Fruit fly (Drosophila melanogaster) S2 (cell line): Measurements from ENCODE around the gene CG13991.

Experiments
- CG8478 ChIP-seq: fragments of >200 bp; optimal IDR thresholded peaks from 2 replicates; lab custom pipeline; 2018
- CTCF ChIP-seq, 2 experiments: fragments of >200 bp; optimal IDR thresholded peaks; 2 replicates each; lab custom pipeline; 2018

CG13991 gene

DNA sequence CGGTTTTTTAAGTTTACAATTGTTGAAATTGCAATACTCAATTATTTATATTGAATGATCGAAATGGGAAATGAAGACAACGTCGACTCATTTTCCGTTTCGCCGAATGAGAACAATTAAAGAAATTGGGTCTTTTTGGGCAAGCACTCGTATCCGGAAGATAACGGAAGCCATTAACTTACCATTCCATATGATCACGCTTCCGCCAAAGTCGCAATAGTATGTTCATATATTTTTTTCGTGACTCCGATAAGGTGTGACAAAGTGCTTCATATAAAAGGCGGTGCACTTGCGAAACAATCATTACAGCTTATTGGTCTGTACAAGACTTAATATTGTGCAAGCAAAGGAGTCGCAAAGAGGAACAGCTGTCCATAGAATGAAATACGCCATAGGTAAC is 12.5 kb downstream of the CG13991 start, which contains the start of gene Muc26B:
Gene Muc26B (plus strand): TSS at position 301 of the 400 bp plus-strand sequence.
- TF ChIP-seq CG8478 (no peak), CTCF (optimal IDR thresholded peaks at IDR 0.05; lab: Kevin White, UChicago) (no peak)

dm6 chr2L:6155041-6155440 is 15.9 kb downstream of the CG13991 start, which contains the start of gene CG31639:
TSS of gene CG31639 (minus strand) at chr2L:6155141.
- TF ChIP-seq CTCF (optimal IDR thresholded peaks at IDR 0.05; lab: Kevin White, UChicago) (no peak), CG8478 (no peak)

DNA sequence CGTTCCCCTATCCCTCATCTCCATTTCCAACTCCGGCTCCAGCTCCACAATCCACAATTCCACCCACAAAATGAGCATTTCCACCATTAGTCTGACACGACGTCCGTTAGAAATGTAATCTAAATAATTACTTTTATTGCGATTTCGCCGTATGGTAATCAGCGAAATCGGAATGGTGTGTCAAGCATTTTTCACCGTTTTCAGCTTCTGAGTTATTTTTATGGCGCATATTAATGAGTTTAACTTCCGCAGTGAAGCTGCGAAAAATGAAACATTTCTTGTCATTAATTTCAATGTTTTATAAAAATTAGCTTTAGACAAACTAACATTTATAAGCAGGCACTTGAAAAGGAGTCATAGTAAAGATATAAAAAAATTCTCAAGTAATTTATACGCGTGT is 20.9 kb downstream of the CG13991 start, which contains the start of gene CG13989:
Gene CG13989 (plus strand): TSS at position 301 of the 400 bp plus-strand sequence.
- TF ChIP-seq CG8478 (no peak), CTCF (optimal IDR thresholded peaks at IDR 0.05; lab: Kevin White, UChicago) (no peak)

DNA sequence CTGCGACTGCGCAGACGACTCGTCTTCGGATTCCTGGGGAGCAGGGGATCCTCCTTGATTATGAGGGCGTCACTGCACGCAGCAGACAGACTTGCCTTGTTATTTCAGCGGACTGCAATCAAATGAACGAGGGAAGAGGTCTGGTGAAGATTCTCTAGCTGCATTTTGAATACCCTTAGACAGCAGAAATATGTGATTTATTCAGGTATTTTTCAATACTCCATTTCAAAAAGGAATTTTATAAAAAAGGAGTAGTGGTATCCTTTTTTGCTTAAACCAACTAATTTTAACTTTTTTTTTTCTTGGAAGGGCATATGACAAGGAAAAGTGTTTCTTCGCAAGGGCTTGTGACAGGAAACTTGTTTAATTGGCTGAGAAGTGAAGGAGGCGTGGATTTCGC is 26.5 kb downstream of the CG13991 start:
- TF ChIP-seq CG8478 (no peak), CTCF (optimal IDR thresholded peaks at IDR 0.05; lab: Kevin White, UChicago) (no peak)

DNA sequence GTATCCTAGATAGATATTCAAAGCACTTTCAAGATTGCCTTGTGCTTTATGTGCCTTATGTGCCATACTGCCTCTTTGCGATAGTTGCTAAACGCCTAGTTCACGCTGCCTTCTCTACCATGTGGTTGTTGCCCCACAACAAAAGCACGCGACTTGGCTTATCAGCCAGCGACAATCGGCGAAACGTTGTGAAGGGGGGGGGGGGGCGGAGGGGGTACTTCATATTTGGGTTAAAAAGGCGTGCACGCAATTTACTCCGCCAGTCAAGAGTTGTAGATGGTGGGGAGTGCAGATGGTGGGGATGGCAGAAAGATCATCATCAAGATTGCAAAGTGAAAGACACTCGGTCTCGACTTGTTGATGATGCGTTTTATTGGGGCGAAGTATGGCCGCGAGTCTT is 29.9 kb downstream of the CG13991 start:
- no peak for TF ChIP-seq CTCF (optimal IDR thresholded peaks at IDR 0.05; lab: Kevin White, UChicago)
- TF ChIP-seq CG8478: no peak

DNA sequence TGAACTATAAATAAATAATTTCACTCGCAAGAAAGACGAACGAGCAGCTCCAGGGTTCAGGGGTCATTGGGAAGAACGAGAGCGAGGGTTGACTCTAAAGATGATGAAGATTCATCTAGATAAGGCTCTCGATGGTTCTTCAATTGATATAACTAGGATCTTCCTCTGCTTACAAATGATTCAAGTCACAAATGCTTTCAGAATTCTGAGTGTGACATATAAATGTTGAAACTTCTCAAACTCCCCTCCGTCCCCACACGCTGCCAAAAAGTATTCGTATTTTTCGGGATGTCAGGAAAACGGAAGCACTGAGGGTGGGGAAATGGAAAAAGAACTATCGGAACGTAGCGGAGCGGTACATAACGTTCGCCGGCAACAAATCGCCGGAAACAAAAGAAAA is 32.0 kb downstream of the CG13991 start:
- no peak for TF ChIP-seq CG8478
- no peak for TF ChIP-seq CTCF (optimal IDR thresholded peaks at IDR 0.05; lab: Kevin White, UChicago)

- TF ChIP-seq CG8478: no peak
- TF ChIP-seq CTCF (optimal IDR thresholded peaks at IDR 0.05; lab: Kevin White, UChicago): peak; percentile 76 to 79
Measured at dm6 chr2L:6172996-6173395, 33.8 kb downstream of the CG13991 start.

DNA sequence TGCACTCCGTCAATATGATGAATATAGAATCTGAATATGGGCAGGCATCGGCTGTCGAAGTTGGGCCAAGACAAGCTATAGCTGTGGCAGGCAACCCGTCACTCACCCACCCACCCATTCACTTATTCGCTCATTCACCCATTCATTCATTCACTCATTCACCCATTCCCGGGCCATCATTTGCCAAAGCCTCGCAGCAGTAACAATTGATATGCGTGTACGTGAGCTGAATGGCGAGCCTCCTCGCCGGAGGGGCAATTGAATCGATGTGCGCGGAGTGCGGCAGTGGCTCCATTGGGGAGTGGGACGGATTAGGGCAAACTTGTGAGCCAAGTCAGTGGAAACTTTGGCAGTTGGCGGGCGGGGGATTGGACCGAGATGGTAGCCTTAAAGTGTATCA is 37.2 kb downstream of the CG13991 start:
- TF ChIP-seq CG8478 (no peak), CTCF (optimal IDR thresholded peaks at IDR 0.05; lab: Kevin White, UChicago) (no peak)

DNA sequence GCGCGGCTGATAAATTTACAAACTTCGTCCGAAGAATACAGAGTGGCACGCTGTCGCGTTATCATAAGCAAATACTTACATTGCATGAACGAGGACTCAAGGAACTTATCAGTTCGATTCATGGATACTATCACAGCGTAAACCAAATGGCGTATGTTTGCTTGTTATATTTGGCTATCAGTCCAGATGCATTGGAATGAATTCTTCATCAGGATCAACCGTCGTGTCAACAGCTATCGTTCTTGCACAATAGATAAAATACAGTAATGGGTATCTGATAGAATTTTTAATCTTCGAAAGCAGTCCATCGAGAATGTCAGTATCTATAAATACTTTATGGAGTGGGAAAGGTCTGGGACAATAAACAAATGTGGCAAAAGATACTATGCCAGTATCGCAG is 38.0 kb downstream of the CG13991 start:
- TF ChIP-seq CTCF (optimal IDR thresholded peaks at IDR 0.05; lab: Kevin White, UChicago) (no peak), CG8478 (no peak)

DNA sequence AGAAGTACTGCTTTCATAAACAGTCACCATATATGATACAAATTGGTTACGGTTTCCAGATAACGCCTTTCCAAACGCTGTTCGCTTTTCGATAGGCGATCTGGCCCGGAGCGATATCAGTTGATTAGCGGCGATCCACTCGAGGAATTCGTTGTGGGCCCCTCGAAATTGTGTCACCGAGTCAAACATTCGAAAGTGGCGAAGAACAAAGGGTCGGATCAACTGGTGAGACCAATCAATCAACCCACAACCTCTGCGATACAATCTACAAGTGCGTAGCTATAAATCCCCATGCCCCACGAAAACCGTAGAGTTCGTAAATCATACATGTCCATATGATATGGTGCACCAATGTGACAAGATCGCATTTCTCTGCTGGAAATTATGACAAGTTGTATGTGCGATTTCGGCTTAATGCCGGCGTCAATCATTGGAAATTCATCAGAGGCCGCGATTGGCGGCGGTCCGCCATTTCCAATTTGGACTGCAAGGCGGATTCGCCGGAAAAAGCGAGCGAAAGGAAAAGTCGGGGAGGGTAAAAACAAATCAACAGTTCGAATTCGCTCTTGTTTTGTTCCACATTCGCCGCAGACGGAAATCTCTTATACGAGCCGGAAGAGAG is 39.0 kb downstream of the CG13991 start:
- no peak for TF ChIP-seq CG8478
- no peak for TF ChIP-seq CTCF (optimal IDR thresholded peaks at IDR 0.05; lab: Kevin White, UChicago)

dm6 chr2L:6178740-6179633 is 39.8 kb downstream of the CG13991 start, which contains the start of gene smal:
TSS of gene smal (plus strand) at chr2L:6179133.
- TF ChIP-seq CTCF (optimal IDR thresholded peaks at IDR 0.05; lab: Kevin White, UChicago): peak in 1 of 2 experiments; percentile 4
- TF ChIP-seq CG8478: no peak

- no peak for TF ChIP-seq CG8478
- TF ChIP-seq CTCF (optimal IDR thresholded peaks at IDR 0.05; lab: Kevin White, UChicago): no peak
Measured at dm6 chr2L:6179990-6180389, 40.8 kb downstream of the CG13991 start.

dm6 chr2L:6186356-6186755 is 47.2 kb downstream of the CG13991 start:
- TF ChIP-seq CTCF (optimal IDR thresholded peaks at IDR 0.05; lab: Kevin White, UChicago) (no peak), CG8478 (no peak)

DNA sequence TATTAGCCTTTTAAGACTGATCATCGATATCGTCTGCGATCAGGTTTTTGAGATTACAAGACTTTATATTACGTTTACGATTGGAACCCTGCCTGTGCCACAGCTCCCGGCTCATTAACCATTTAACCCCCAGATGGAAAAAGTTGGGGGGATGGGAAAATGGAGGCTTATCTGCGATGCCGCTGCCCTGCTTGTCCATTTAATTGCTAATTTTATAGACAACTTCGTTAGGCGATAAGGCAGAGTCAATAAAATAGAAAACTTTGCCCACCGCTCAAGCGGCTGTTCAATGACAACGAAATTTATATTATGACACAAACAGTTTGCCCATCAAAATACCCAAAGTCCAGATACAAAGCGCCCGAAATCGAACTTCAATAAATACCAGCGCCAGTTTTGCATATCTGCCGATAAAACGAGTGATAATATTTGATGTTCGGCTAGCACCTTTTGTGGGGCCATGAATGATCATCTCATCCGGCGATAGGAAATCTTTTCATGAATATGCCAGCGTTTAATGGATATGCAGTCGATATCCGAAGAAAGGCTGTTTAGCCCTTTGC is 53.9 kb downstream of the CG13991 start:
- TF ChIP-seq CG8478: no peak
- TF ChIP-seq CTCF (optimal IDR thresholded peaks at IDR 0.05; lab: Kevin White, UChicago): no peak

DNA sequence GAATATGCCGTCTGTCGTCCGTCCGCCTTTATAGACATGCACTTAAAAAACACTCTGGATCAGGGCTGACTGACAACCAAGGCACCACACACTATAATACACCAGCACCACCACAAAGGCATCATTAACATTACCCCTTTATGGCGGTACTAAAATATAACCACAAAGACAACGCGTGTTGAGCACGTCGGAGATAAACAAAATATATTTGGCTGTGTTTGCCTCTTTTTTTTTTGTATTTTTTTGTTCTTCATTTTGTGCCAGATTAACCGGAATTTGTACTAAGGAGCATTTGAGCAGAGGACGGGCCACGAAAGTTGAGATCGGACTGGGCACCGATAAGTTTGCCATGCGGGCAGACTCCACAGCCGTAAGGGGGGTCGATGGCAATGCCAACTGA is 54.9 kb downstream of the CG13991 start:
- no peak for TF ChIP-seq CG8478
- no peak for TF ChIP-seq CTCF (optimal IDR thresholded peaks at IDR 0.05; lab: Kevin White, UChicago)
